Worm (Caenorhabditis elegans) whole organism, young adult: Measurements from ENCODE around the gene his-32.

Experiments used
- F22D6.2 ChIP-seq: sonication (generic microtip); optimal IDR thresholded peaks from 2 replicates; lab custom pipeline; 2016; ENCODE audit warnings: mild to moderate bottlenecking, missing genetic modification characterization, missing compliant biosample characterization
- ceh-79 ChIP-seq: sonication (generic microtip); optimal IDR thresholded peaks from 2 replicates; lab custom pipeline; 2017; ENCODE audit warnings: mild to moderate bottlenecking, missing genetic modification characterization, missing compliant biosample characterization
- him-1 ChIP-seq: sonication (generic microtip); optimal IDR thresholded peaks from 2 replicates; lab custom pipeline; 2016; ENCODE audit warnings: missing genotype, missing genetic modification reagents, missing genetic modification characterization, missing compliant biosample characterization
- madf-3 ChIP-seq: fragments of 200-800 bp; sonication (Bioruptor generic); IDR thresholded peaks from 2 replicates; pipeline ENCODE4 v1.3.6; 2022; ENCODE audit warnings: missing genetic modification reagents, missing genetic modification characterization, missing compliant biosample characterization
- madf-8 ChIP-seq: fragments of 200-800 bp; sonication (Bioruptor generic); conservative IDR thresholded peaks from 2 replicates; pipeline ENCODE4 v1.3.6; 2022; ENCODE audit warnings: missing genetic modification reagents, missing genetic modification characterization, missing compliant biosample characterization
- mel-28 ChIP-seq: sonication (generic microtip); optimal IDR thresholded peaks from 2 replicates; lab custom pipeline; 2016; ENCODE audit warnings: borderline replicate concordance, mild to moderate bottlenecking, missing genetic modification characterization, missing compliant biosample characterization
- nhr-90 ChIP-seq: sonication (generic microtip); optimal IDR thresholded peaks from 2 replicates; lab custom pipeline; 2016; ENCODE audit warnings: missing genotype, mild to moderate bottlenecking, missing genetic modification characterization, missing compliant biosample characterization
- rec-8 ChIP-seq, 2 experiments: sonication (generic microtip); optimal IDR thresholded peaks; 2 replicates each; lab custom pipeline; 2016; ENCODE audit warnings: mild to moderate bottlenecking in 2 of 2, missing genetic modification characterization in 2 of 2, missing genetic modification reagents in 2 of 2, missing genotype in 2 of 2, missing biosample characterization in 1 of 2, missing compliant biosample characterization in 1 of 2, moderate library complexity in 1 of 2
- snpc-1.1 ChIP-seq: sonication (generic microtip); optimal IDR thresholded peaks from 2 replicates; lab custom pipeline; 2017; ENCODE audit warnings: missing genetic modification characterization, mild to moderate bottlenecking, missing compliant biosample characterization, antibody characterized with exemption, moderate library complexity, missing genotype, missing genetic modification reagents; ENCODE audit not compliant: insufficient read depth
- snpc-3.4 ChIP-seq: sonication (generic microtip); optimal IDR thresholded peaks from 2 replicates; lab custom pipeline; 2017; ENCODE audit warnings: missing genetic modification characterization, mild to moderate bottlenecking, missing compliant biosample characterization, antibody characterized with exemption, moderate library complexity, missing genotype, missing genetic modification reagents

DNA sequence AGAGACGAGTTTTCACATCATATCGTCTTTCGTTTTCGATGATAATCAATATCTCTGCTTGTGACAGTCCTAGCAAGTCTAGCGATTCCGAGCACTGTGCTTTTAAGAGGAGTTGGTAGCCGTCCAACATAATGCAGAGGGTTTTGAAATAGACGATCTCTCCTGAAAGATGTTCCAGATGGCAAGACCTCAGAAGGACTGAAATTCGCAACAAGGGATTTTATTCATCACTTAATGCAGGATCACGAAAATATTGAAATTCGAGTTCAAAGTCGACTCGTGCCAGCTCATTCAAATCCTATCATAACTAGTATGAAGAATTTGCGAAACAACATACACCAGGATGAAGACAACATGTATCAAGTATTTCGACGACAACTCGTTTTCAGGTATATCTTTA, 43.4 kb downstream of the his-32 start, which contains the start of gene D2096.7:
- TF ChIP-seq madf-8 (GFP tag; lab: Robert Waterston, UW): no peak; the same call in 1 of the 2 replicates
- peak; percentile 2 for TF ChIP-seq snpc-3.4 (tag; lab: Kevin White, UChicago)
- TF ChIP-seq ceh-79 (tag; lab: Kevin White, UChicago): peak; percentile 86
- TF ChIP-seq nhr-90 (tag; lab: Kevin White, UChicago): peak; percentile 81
- TF ChIP-seq madf-3 (GFP tag; lab: Robert Waterston, UW): peak; percentile 91
- TF ChIP-seq F22D6.2 (tag; lab: Kevin White, UChicago): no peak
- TF ChIP-seq rec-8 (tag; optimal IDR thresholded peaks at IDR 0.05; lab: Kevin White, UChicago): no peak
- TF ChIP-seq snpc-1.1 (tag; lab: Kevin White, UChicago): peak; percentile 48
- peak; percentile 80 for TF ChIP-seq him-1 (tag; lab: Kevin White, UChicago)
- TF ChIP-seq mel-28 (tag; lab: Kevin White, UChicago): no peak
